Worm (Caenorhabditis elegans): Measurements from ENCODE around the gene srx-60.

Gene srx-60

DNA sequence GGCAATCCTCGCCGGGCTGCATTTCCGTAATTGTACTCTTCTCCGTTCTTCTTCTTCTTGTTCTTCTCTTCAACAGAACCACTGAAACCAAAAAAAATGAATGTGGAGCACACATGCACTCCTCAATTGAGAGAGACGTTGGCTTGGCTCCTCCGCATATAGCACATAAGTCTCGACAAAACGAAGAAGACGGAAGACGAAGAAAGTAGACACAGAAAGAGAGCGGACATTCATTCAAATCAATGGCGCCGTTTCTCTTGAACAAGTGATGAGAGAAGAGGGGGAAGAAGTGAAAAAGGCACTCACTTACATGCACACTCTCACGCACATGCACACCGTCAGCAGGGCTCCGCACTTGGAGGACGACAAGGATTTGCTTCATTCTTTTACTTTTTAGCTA, 36.9 kb downstream of the srx-60 start, which contains the start of gene F25E5.9:
Gene F25E5.9, minus strand, starts transcription at position 382 of the 400 bp plus-strand sequence.
- TF ChIP-seq crh-2 (tag; optimal IDR thresholded peaks at IDR 0.05) (no peak), nhr-6 (tag; optimal IDR thresholded peaks at IDR 0.05) (no peak), ztf-11 (tag; optimal IDR thresholded peaks at IDR 0.05) (no peak), gmeb-1 (tag; optimal IDR thresholded peaks at IDR 0.05) (no peak), ZK546.5 (tag; optimal IDR thresholded peaks at IDR 0.05) (no peak), ceh-82 (tag; optimal IDR thresholded peaks at IDR 0.05) (no peak), zag-1 (tag; optimal IDR thresholded peaks at IDR 0.05) (no peak), nhr-21 (tag; optimal IDR thresholded peaks at IDR 0.05) (no peak), mbf-1 (tag; optimal IDR thresholded peaks at IDR 0.05) (no peak), fos-1 (tag; optimal IDR thresholded peaks at IDR 0.05) (no peak), nhr-11 (tag; optimal IDR thresholded peaks at IDR 0.05) (no peak), nhr-237 (tag; optimal IDR thresholded peaks at IDR 0.05) (no peak), elt-1 (tag; optimal IDR thresholded peaks at IDR 0.05) (no peak), mab-5 (tag; optimal IDR thresholded peaks at IDR 0.05) (no peak), lin-13 (GFP tag; optimal IDR thresholded peaks at IDR 0.05) (no peak), sem-4 (tag; optimal IDR thresholded peaks at IDR 0.05) (peak; percentile 62), snpc-4 (tag; optimal IDR thresholded peaks at IDR 0.05) (no peak), C34F6.9 (tag; optimal IDR thresholded peaks at IDR 0.05) (peak; percentile 65), nhr-25 (tag; optimal IDR thresholded peaks at IDR 0.05) (no peak), R02D3.7 (tag; optimal IDR thresholded peaks at IDR 0.05) (no peak), unc-62 (GFP tag; optimal IDR thresholded peaks at IDR 0.05) (no peak), unc-55 (GFP tag; optimal IDR thresholded peaks at IDR 0.05) (peak; percentile 70), sma-9 (GFP tag; optimal IDR thresholded peaks at IDR 0.05) (no peak), sma-9 (tag; optimal IDR thresholded peaks at IDR 0.05) (no peak), peb-1 (tag; optimal IDR thresholded peaks at IDR 0.05) (no peak), aly-2 (tag; optimal IDR thresholded peaks at IDR 0.05) (no peak), lin-39 (tag; optimal IDR thresholded peaks at IDR 0.05) (no peak), ztf-4 (tag; optimal IDR thresholded peaks at IDR 0.05) (no peak), Y55F3AM.14 (GFP tag; optimal IDR thresholded peaks at IDR 0.05) (peak; percentile 52), skn-1 (tag; optimal IDR thresholded peaks at IDR 0.05) (no peak), alr-1 (tag; optimal IDR thresholded peaks at IDR 0.05) (no peak), F13H6.1 (tag; optimal IDR thresholded peaks at IDR 0.05) (peak; percentile 1), mdl-1 (tag; optimal IDR thresholded peaks at IDR 0.05) (peak in 1 of 2 experiments; percentile 43), egl-27 (tag; optimal IDR thresholded peaks at IDR 0.05) (no peak), sma-3 (GFP tag; optimal IDR thresholded peaks at IDR 0.05) (no peak), ama-1 (optimal IDR thresholded peaks at IDR 0.05) (peak; percentile 51), nhr-10 (tag; optimal IDR thresholded peaks at IDR 0.05) (no peak), lsy-2 (tag; optimal IDR thresholded peaks at IDR 0.05) (peak in 1 of 2 experiments; percentile 34), unc-39 (tag; optimal IDR thresholded peaks at IDR 0.05) (no peak), nhr-77 (tag; optimal IDR thresholded peaks at IDR 0.05) (no peak), lin-11 (tag; optimal IDR thresholded peaks at IDR 0.05) (no peak), elt-3 (tag; optimal IDR thresholded peaks at IDR 0.05) (no peak), dmd-4 (tag; optimal IDR thresholded peaks at IDR 0.05) (no peak), ceh-16 (tag; optimal IDR thresholded peaks at IDR 0.05) (no peak), nhr-23 (tag; optimal IDR thresholded peaks at IDR 0.05) (no peak), ztf-1 (GFP tag; conservative IDR thresholded peaks at IDR 0.05) (no peak), blmp-1 (tag; optimal IDR thresholded peaks at IDR 0.05; ENCODE audit: insufficient read depth) (no peak), nhr-129 (tag; optimal IDR thresholded peaks at IDR 0.05) (peak; percentile 18), nhr-12 (tag; optimal IDR thresholded peaks at IDR 0.05) (no peak)
